Worm (Caenorhabditis elegans): Measurements from ENCODE around the gene sup-12.
A peak's percentile ranks its signal among the peaks of the same experiment; 100 is the strongest.

The sup-12 gene

DNA sequence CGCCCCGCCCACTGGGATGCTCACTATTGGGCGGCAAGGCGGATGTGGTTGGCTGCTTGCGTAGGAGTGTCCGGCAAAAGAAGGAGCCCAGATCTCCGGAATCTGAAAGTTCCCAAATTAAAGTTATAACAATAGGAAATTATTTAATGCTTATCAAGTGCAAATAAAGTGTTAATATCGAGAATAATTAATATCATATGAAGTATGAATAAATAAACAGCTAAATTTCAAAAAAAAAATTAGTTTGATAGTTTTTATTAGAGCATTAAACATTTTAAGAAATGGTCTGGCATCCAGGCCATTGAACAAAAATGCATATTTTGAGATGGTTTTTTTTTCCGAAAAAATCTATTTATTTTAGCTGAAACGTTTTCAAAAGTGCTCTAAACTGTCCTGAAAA is 30.9 kb upstream of the sup-12 start, which contains the start of gene lim-4:
TSS of gene lim-4 (minus strand) at position 101 of the 400 bp plus-strand sequence.
- no peak for TF ChIP-seq php-3 (GFP tag; IDR thresholded peaks at IDR 0.05)
- TF ChIP-seq hmg-1.1 (GFP tag; IDR thresholded peaks at IDR 0.05) = no peak
- no peak for TF ChIP-seq egl-27 (tag; optimal IDR thresholded peaks at IDR 0.05)
- no peak for TF ChIP-seq T26A8.4 (GFP tag; IDR thresholded peaks at IDR 0.05)
- no peak for TF ChIP-seq hif-1 (tag; optimal IDR thresholded peaks at IDR 0.05)
- TF ChIP-seq dmd-8 (GFP tag; IDR thresholded peaks at IDR 0.05) = no peak
- TF ChIP-seq snpc-1.2 (GFP tag; IDR thresholded peaks at IDR 0.05) = no peak
- TF ChIP-seq nhr-25 (tag; optimal IDR thresholded peaks at IDR 0.05; ENCODE audit: borderline replicate concordance, insufficient read depth) = no peak
- no peak for TF ChIP-seq mep-1 (tag; optimal IDR thresholded peaks at IDR 0.05)
- TF ChIP-seq nhr-77 (tag; optimal IDR thresholded peaks at IDR 0.05) = no peak
- TF ChIP-seq hlh-30 (tag; optimal IDR thresholded peaks at IDR 0.05; ENCODE audit: insufficient read depth) = no peak
- no peak for TF ChIP-seq nhr-10 (tag; optimal IDR thresholded peaks at IDR 0.05)
- no peak for TF ChIP-seq tra-1 (GFP tag; IDR thresholded peaks at IDR 0.05)
- TF ChIP-seq daf-12 (tag; optimal IDR thresholded peaks at IDR 0.05) = no peak
- no peak for TF ChIP-seq skn-1 (tag; optimal IDR thresholded peaks at IDR 0.05)
- TF ChIP-seq lin-38 (GFP tag; IDR thresholded peaks at IDR 0.05) = no peak
- TF ChIP-seq lim-7 (GFP tag; IDR thresholded peaks at IDR 0.05) = no peak

DNA sequence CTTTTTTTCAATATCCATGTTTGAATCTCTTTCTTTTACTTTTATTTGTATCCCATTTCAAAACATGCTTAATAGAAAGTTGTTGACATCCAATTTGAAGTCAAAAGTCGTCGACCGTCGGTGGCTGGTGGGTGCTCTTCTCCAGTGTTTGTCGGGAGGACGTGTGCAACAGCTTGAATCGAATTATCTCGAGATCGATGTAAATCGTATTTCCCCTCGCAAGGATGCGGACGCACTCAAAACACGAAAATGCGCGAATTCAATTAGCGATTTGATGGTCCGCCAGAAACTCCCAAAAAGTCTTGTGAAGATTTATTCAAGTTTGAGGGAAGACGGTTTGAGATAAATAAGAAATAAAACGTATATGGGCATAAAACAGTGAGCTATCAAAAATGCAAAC is 28.7 kb upstream of the sup-12 start:
- TF ChIP-seq unc-39 (tag; optimal IDR thresholded peaks at IDR 0.05) (no peak), nhr-76 (tag; optimal IDR thresholded peaks at IDR 0.05) (no peak), aha-1 (tag) (peak; percentile 45), daf-19 (GFP tag; conservative IDR thresholded peaks at IDR 0.05) (no peak), daf-8 (GFP tag; IDR thresholded peaks at IDR 0.05) (no peak), ces-1 (GFP tag; optimal IDR thresholded peaks at IDR 0.05) (peak; percentile 84), set-16 (GFP tag; IDR thresholded peaks at IDR 0.05) (no peak), pqm-1 (tag; optimal IDR thresholded peaks at IDR 0.05) (no peak), lin-1 (GFP tag; IDR thresholded peaks at IDR 0.05) (no peak)

DNA sequence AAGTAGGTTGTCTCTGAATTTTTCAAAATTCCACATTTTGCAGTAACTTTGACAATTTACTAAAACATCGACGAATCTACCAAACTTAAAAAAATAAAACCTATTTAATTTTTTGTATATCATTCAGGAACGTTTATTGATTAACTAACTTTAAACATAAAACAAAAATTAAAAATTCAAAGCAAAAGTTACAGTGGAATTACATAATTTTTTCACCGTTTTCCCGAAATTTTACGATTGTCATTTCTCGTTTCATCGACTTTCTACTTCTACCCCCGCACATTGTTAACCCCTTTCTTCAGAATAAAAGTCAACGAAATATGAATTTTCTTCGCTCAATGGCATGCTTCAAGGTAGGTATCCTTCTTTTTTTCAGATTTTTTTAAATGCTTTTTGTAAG is 26.2 kb upstream of the sup-12 start, which contains the start of gene F47F2.1:
TSS of gene F47F2.1 (plus strand) at position 301 of the 400 bp plus-strand sequence.
- TF ChIP-seq zfp-2 (tag; optimal IDR thresholded peaks at IDR 0.05) = no peak
- no peak for TF ChIP-seq R02D3.7 (tag; optimal IDR thresholded peaks at IDR 0.05)
- TF ChIP-seq lir-3 (tag; optimal IDR thresholded peaks at IDR 0.05) = no peak

DNA sequence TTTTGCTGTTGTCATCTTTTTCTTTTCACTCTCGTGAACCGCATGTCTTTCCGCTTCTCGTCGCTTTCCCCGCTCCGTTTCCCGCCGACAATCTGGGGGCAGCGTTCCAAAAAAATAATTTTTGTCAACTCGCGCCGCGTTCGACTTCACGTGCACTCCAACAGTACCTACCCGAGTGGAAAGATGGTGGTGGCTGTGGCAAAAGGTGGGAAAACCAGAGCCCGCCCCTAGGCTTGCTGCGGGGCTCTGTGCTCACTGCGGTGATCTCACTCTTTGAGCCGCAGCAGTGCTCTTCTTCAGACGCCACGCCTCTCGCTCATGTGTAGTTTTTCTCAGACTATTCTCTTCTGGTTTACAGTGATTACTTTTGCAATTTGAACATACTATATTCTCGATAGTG is 16.8 kb upstream of the sup-12 start:
- no peak for TF ChIP-seq aly-2 (tag; optimal IDR thresholded peaks at IDR 0.05)
- TF ChIP-seq set-16 (GFP tag; IDR thresholded peaks at IDR 0.05) = peak; percentile 79

DNA sequence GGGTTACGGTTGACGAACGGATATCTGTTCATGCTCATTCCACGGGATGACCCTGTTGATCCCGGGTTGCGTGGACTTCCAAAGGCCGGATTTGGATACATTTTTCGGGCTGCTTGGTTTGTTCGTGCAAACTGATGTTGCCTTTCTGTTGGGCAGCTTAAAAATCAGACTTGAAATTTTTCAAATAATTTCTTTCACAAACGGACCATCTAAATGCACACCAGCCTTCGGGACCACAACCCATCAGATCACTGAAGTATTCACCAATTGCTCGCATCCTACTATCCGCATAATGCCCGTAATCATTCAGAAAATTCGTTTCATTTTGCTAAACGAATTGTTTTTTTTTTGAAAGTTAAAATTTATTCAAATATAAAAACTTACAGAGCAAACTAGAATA is 8.8 kb upstream of the sup-12 start, which contains the start of gene F47F2.3:
TSS of gene F47F2.3 (minus strand) at position 101 of the 400 bp plus-strand sequence.
- no peak for TF ChIP-seq F49E8.2 (tag; optimal IDR thresholded peaks at IDR 0.05; ENCODE audit: borderline replicate concordance)
- no peak for TF ChIP-seq mes-2 (tag; optimal IDR thresholded peaks at IDR 0.05; ENCODE audit: poor library complexity, severe bottlenecking)
- TF ChIP-seq zfp-2 (tag; optimal IDR thresholded peaks at IDR 0.05) = no peak
- no peak for TF ChIP-seq ztf-7 (tag; optimal IDR thresholded peaks at IDR 0.05)
- TF ChIP-seq lin-1 (GFP tag; IDR thresholded peaks at IDR 0.05) = no peak
